Worm (Caenorhabditis elegans): ENCODE results near the gene dmd-3.
A peak's percentile ranks its signal among the peaks of the same experiment; 100 is the strongest.

dmd-3 gene

ce11 chrV:19667716-19668115, 12.7 kb upstream of the dmd-3 start:
- TF ChIP-seq ztf-4 (tag; optimal IDR thresholded peaks at IDR 0.05) (no peak), ceh-28 (tag; optimal IDR thresholded peaks at IDR 0.05) (no peak), R02D3.7 (tag; optimal IDR thresholded peaks at IDR 0.05) (no peak), fkh-2 (tag; optimal IDR thresholded peaks at IDR 0.05) (no peak), ceh-9 (tag; optimal IDR thresholded peaks at IDR 0.05) (no peak), ama-1 (optimal IDR thresholded peaks at IDR 0.05) (no peak), nhr-76 (tag; optimal IDR thresholded peaks at IDR 0.05) (no peak), ceh-16 (tag; optimal IDR thresholded peaks at IDR 0.05) (no peak), nfya-1 (tag; optimal IDR thresholded peaks at IDR 0.05; ENCODE audit: insufficient read depth) (no peak), nhr-28 (tag; optimal IDR thresholded peaks at IDR 0.05) (no peak), sea-2 (GFP tag; optimal IDR thresholded peaks at IDR 0.05) (no peak), mml-1 (tag; optimal IDR thresholded peaks at IDR 0.05) (no peak), jun-1 (tag; optimal IDR thresholded peaks at IDR 0.05) (no peak)

- TF ChIP-seq nhr-25 (tag; optimal IDR thresholded peaks at IDR 0.05) = peak; percentile 71
- no peak for TF ChIP-seq sea-2 (GFP tag; optimal IDR thresholded peaks at IDR 0.05)
Measured at ce11 chrV:19666308-19666707, 11.3 kb upstream of the dmd-3 start.

- TF ChIP-seq elt-1 (tag; optimal IDR thresholded peaks at IDR 0.05) = no peak
- TF ChIP-seq R02D3.7 (tag; optimal IDR thresholded peaks at IDR 0.05) = no peak
- no peak for TF ChIP-seq ZK546.5 (tag; optimal IDR thresholded peaks at IDR 0.05)
- TF ChIP-seq ztf-4 (tag; optimal IDR thresholded peaks at IDR 0.05) = no peak
- no peak for TF ChIP-seq pqm-1 (tag; optimal IDR thresholded peaks at IDR 0.05)
- TF ChIP-seq nhr-76 (tag; optimal IDR thresholded peaks at IDR 0.05) = no peak
- TF ChIP-seq nfya-1 (tag; optimal IDR thresholded peaks at IDR 0.05; ENCODE audit: insufficient read depth) = no peak
- no peak for TF ChIP-seq nhr-23 (tag; optimal IDR thresholded peaks at IDR 0.05)
- no peak for TF ChIP-seq ama-1 (optimal IDR thresholded peaks at IDR 0.05)
- TF ChIP-seq ceh-16 (tag; optimal IDR thresholded peaks at IDR 0.05) = no peak
- no peak for TF ChIP-seq elt-3 (tag; optimal IDR thresholded peaks at IDR 0.05)
- TF ChIP-seq mdl-1 (tag; optimal IDR thresholded peaks at IDR 0.05) = no peak
- no peak for TF ChIP-seq mml-1 (tag; optimal IDR thresholded peaks at IDR 0.05)
- no peak for TF ChIP-seq zag-1 (tag; optimal IDR thresholded peaks at IDR 0.05)
- TF ChIP-seq hmg-11 (tag; optimal IDR thresholded peaks at IDR 0.05) = no peak
- TF ChIP-seq nhr-67 (tag; optimal IDR thresholded peaks at IDR 0.05) = no peak
- no peak for TF ChIP-seq elt-2 (tag; optimal IDR thresholded peaks at IDR 0.05)
Measured at ce11 chrV:19664574-19664973, 9.5 kb upstream of the dmd-3 start.

- TF ChIP-seq egl-27 (tag; optimal IDR thresholded peaks at IDR 0.05) (no peak), lin-39 (tag; optimal IDR thresholded peaks at IDR 0.05) (no peak), nhr-43 (tag; optimal IDR thresholded peaks at IDR 0.05; ENCODE audit: poor library complexity, severe bottlenecking) (no peak), hmg-11 (tag; optimal IDR thresholded peaks at IDR 0.05) (no peak), sea-2 (GFP tag; optimal IDR thresholded peaks at IDR 0.05) (no peak), snpc-4 (tag; optimal IDR thresholded peaks at IDR 0.05) (no peak), pha-4 (tag; optimal IDR thresholded peaks at IDR 0.05) (no peak), unc-62 (GFP tag; optimal IDR thresholded peaks at IDR 0.05) (no peak), nhr-11 (tag; optimal IDR thresholded peaks at IDR 0.05) (no peak), ztf-11 (tag; optimal IDR thresholded peaks at IDR 0.05) (no peak), mml-1 (tag; optimal IDR thresholded peaks at IDR 0.05) (no peak), nhr-12 (tag; optimal IDR thresholded peaks at IDR 0.05) (no peak), ama-1 (optimal IDR thresholded peaks at IDR 0.05) (no peak), nfya-1 (tag; optimal IDR thresholded peaks at IDR 0.05; ENCODE audit: insufficient read depth) (no peak), R02D3.7 (tag; optimal IDR thresholded peaks at IDR 0.05) (no peak), eor-1 (tag; optimal IDR thresholded peaks at IDR 0.05) (no peak), ceh-9 (tag; optimal IDR thresholded peaks at IDR 0.05) (no peak), lsy-12 (tag; optimal IDR thresholded peaks at IDR 0.05) (no peak), elt-1 (tag; optimal IDR thresholded peaks at IDR 0.05) (no peak)
Measured at ce11 chrV:19645572-19646155, 9.4 kb downstream of the dmd-3 start, which contains the start of gene Y43F8C.9. TSS of gene Y43F8C.9 (plus strand) at chrV:19646105.

- TF ChIP-seq R02D3.7 (tag; optimal IDR thresholded peaks at IDR 0.05) (no peak), ztf-11 (tag; optimal IDR thresholded peaks at IDR 0.05) (no peak), nhr-237 (tag; optimal IDR thresholded peaks at IDR 0.05) (no peak), ceh-28 (tag; optimal IDR thresholded peaks at IDR 0.05) (peak; percentile 89), lsy-12 (tag; optimal IDR thresholded peaks at IDR 0.05) (no peak), pqm-1 (tag; optimal IDR thresholded peaks at IDR 0.05) (no peak), nhr-23 (tag; optimal IDR thresholded peaks at IDR 0.05) (no peak), nhr-11 (tag; optimal IDR thresholded peaks at IDR 0.05) (no peak), egl-27 (tag; optimal IDR thresholded peaks at IDR 0.05) (no peak), elt-1 (tag; optimal IDR thresholded peaks at IDR 0.05) (no peak), nhr-76 (tag; optimal IDR thresholded peaks at IDR 0.05) (no peak), snpc-4 (tag; optimal IDR thresholded peaks at IDR 0.05) (no peak), egl-5 (tag; optimal IDR thresholded peaks at IDR 0.05) (peak; percentile 7), ceh-9 (tag; optimal IDR thresholded peaks at IDR 0.05) (no peak), ama-1 (optimal IDR thresholded peaks at IDR 0.05) (no peak), sea-2 (GFP tag; optimal IDR thresholded peaks at IDR 0.05) (no peak), elt-2 (tag; optimal IDR thresholded peaks at IDR 0.05) (peak; percentile 6), jun-1 (tag; optimal IDR thresholded peaks at IDR 0.05) (no peak), nhr-67 (tag; optimal IDR thresholded peaks at IDR 0.05) (no peak), nfya-1 (tag; optimal IDR thresholded peaks at IDR 0.05; ENCODE audit: insufficient read depth) (peak; percentile 75), hmg-11 (tag; optimal IDR thresholded peaks at IDR 0.05) (peak; percentile 54), mdl-1 (tag; optimal IDR thresholded peaks at IDR 0.05) (no peak), unc-39 (tag; optimal IDR thresholded peaks at IDR 0.05) (no peak), ceh-16 (tag; optimal IDR thresholded peaks at IDR 0.05) (no peak), eor-1 (tag; optimal IDR thresholded peaks at IDR 0.05) (no peak), lin-15B (tag; optimal IDR thresholded peaks at IDR 0.05) (peak; percentile 2), fkh-10 (GFP tag; optimal IDR thresholded peaks at IDR 0.05) (no peak), unc-62 (GFP tag; optimal IDR thresholded peaks at IDR 0.05) (no peak), zag-1 (tag; optimal IDR thresholded peaks at IDR 0.05) (no peak)
Measured at ce11 chrV:19643903-19644302, 11.1 kb downstream of the dmd-3 start, which contains the start of the genes Y43F8C.7 and mrps-28. TSS of gene Y43F8C.7 (minus strand) at chrV:19644030. TSS of gene mrps-28 (plus strand) at chrV:19644239.
